Fruit fly (Drosophila melanogaster) whole organism, embryonic: ENCODE results near the gene Ilp6.

ENCODE experiments used
- Abd-B ChIP-seq: fragments of 200-800 bp; sonication (Bioruptor generic); optimal IDR thresholded peaks from 2 replicates; lab custom pipeline; 2018; ENCODE audit warnings: missing biosample characterization, mild to moderate bottlenecking, missing genetic modification characterization, moderate library complexity
- Blimp-1 ChIP-seq: fragments of 200-800 bp; sonication (Bioruptor generic); optimal IDR thresholded peaks from 3 replicates; lab custom pipeline; 2018; ENCODE audit warnings: missing biosample characterization, missing genetic modification characterization, mild to moderate bottlenecking, moderate library complexity, missing genetic modification reagents
- CG13123 ChIP-seq: fragments of 200-800 bp; sonication (Bioruptor generic); optimal IDR thresholded peaks from 2 replicates; lab custom pipeline; 2016; ENCODE audit warnings: missing biosample characterization, missing genetic modification characterization
- CG13287 ChIP-seq: fragments of 200-800 bp; sonication (Bioruptor generic); IDR thresholded peaks from 2 replicates; pipeline ENCODE4 v1.3.6; 2022; ENCODE audit warnings: missing biosample characterization, missing genetic modification characterization; ENCODE audit not compliant: partially characterized antibody
- CG13894 ChIP-seq: fragments of 200-800 bp; sonication (Bioruptor generic); optimal IDR thresholded peaks from 3 replicates; lab custom pipeline; 2018; ENCODE audit warnings: missing biosample characterization, mild to moderate bottlenecking, missing genetic modification characterization, moderate library complexity
- CG15479 ChIP-seq: fragments of 200-800 bp; sonication (Bioruptor generic); optimal IDR thresholded peaks from 3 replicates; lab custom pipeline; 2019; ENCODE audit warnings: missing biosample characterization, mild to moderate bottlenecking, missing genetic modification characterization, moderate library complexity
- CG1603 ChIP-seq: fragments of 200-800 bp; sonication (Bioruptor generic); optimal IDR thresholded peaks from 2 replicates; lab custom pipeline; 2019; ENCODE audit warnings: missing biosample characterization, mild to moderate bottlenecking, missing genetic modification characterization, moderate library complexity
- CG17612 ChIP-seq: fragments of 200-800 bp; sonication (Bioruptor generic); IDR thresholded peaks from 2 replicates; pipeline ENCODE4 v1.3.6; 2022; ENCODE audit warnings: missing biosample characterization, missing genetic modification characterization
- CG18599 ChIP-seq: fragments of 200-800 bp; sonication (Bioruptor generic); optimal IDR thresholded peaks from 3 replicates; lab custom pipeline; 2017; ENCODE audit warnings: missing biosample characterization, missing genetic modification characterization, mild to moderate bottlenecking, moderate library complexity, missing genetic modification reagents
- CG2199 ChIP-seq: fragments of 200-800 bp; sonication (Bioruptor generic); IDR thresholded peaks from 3 replicates; pipeline ENCODE4 v1.3.6; 2022; ENCODE audit warnings: missing biosample characterization, missing genetic modification characterization
- CG3163 ChIP-seq: fragments of 200-800 bp; sonication (Bioruptor generic); optimal IDR thresholded peaks from 3 replicates; lab custom pipeline; 2016; ENCODE audit warnings: missing biosample characterization, missing genetic modification characterization
- CG3281 ChIP-seq: fragments of 200-800 bp; sonication (Bioruptor generic); optimal IDR thresholded peaks from 3 replicates; lab custom pipeline; 2017; ENCODE audit warnings: missing biosample characterization, mild to moderate bottlenecking, missing genetic modification characterization
- CG4854 ChIP-seq: fragments of 200-800 bp; sonication (Bioruptor generic); optimal IDR thresholded peaks from 2 replicates; lab custom pipeline; 2016; ENCODE audit warnings: missing biosample characterization, missing genetic modification characterization, inconsistent platforms
- CG5180 ChIP-seq: fragments of 200-800 bp; sonication (Bioruptor generic); optimal IDR thresholded peaks from 3 replicates; lab custom pipeline; 2017; ENCODE audit warnings: missing biosample characterization, missing genetic modification characterization, mild to moderate bottlenecking, moderate library complexity, missing genetic modification reagents
- CG6254 ChIP-seq: fragments of 200-800 bp; sonication (Bioruptor generic); optimal IDR thresholded peaks from 3 replicates; lab custom pipeline; 2017; ENCODE audit warnings: mild to moderate bottlenecking, missing biosample characterization, missing genetic modification reagents, missing genetic modification characterization
- CG7271 ChIP-seq: fragments of 200-800 bp; sonication (Bioruptor generic); optimal IDR thresholded peaks from 2 replicates; lab custom pipeline; 2018; ENCODE audit warnings: missing biosample characterization, mild to moderate bottlenecking, missing genetic modification characterization, moderate library complexity
- CG9437 ChIP-seq: fragments of 200-800 bp; sonication (Bioruptor generic); optimal IDR thresholded peaks from 2 replicates; lab custom pipeline; 2018; ENCODE audit warnings: missing biosample characterization, mild to moderate bottlenecking, missing genetic modification characterization
- CG9609 ChIP-seq: fragments of 200-800 bp; sonication (Bioruptor generic); optimal IDR thresholded peaks from 3 replicates; lab custom pipeline; 2016; ENCODE audit warnings: missing biosample characterization, missing genetic modification characterization
- Deaf1 ChIP-seq: fragments of 200-800 bp; optimal IDR thresholded peaks from 3 replicates; lab custom pipeline; 2019; ENCODE audit warnings: missing biosample characterization, mild to moderate bottlenecking, missing genetic modification characterization, moderate library complexity
- HLHmδ ChIP-seq: fragments of 200-800 bp; sonication (Bioruptor generic); optimal IDR thresholded peaks from 2 replicates; lab custom pipeline; 2018; ENCODE audit warnings: missing biosample characterization, mild to moderate bottlenecking, missing genetic modification characterization, moderate library complexity
- MBD-R2 ChIP-seq: fragments of 200-800 bp; sonication (Bioruptor generic); IDR thresholded peaks from 2 replicates; pipeline ENCODE4 v1.3.6; 2022; ENCODE audit warnings: missing biosample characterization, missing genetic modification characterization
- Mad ChIP-seq: fragments of 200-800 bp; sonication (Bioruptor generic); optimal IDR thresholded peaks from 2 replicates; lab custom pipeline; 2016; ENCODE audit warnings: missing biosample characterization, missing genetic modification characterization
- Med ChIP-seq: fragments of 200-800 bp; sonication (Bioruptor generic); peaks from one replicate; lab custom pipeline; 2016; ENCODE audit warnings: missing biosample characterization, missing genetic modification characterization, mild to moderate bottlenecking, inconsistent platforms, moderate library complexity
- NC2α ChIP-seq: fragments of 200-800 bp; sonication (Bioruptor generic); optimal IDR thresholded peaks from 2 replicates; lab custom pipeline; 2016; ENCODE audit warnings: missing biosample characterization, missing genetic modification characterization
- Nf-YA ChIP-seq: fragments of 200-800 bp; sonication (Bioruptor generic); IDR thresholded peaks from 2 replicates; pipeline ENCODE4 v1.3.6; 2022; ENCODE audit warnings: missing biosample characterization, missing genetic modification characterization
- Six4 ChIP-seq: fragments of 200-800 bp; sonication (Bioruptor generic); optimal IDR thresholded peaks from 2 replicates; lab custom pipeline; 2016; ENCODE audit warnings: missing biosample characterization, missing genetic modification characterization
- Sox100B ChIP-seq: fragments of 200-800 bp; sonication (Bioruptor generic); optimal IDR thresholded peaks from 3 replicates; lab custom pipeline; 2018; ENCODE audit warnings: missing biosample characterization, mild to moderate bottlenecking, missing genetic modification characterization
- YL-1 ChIP-seq: fragments of 200-800 bp; sonication (Bioruptor generic); optimal IDR thresholded peaks from 3 replicates; lab custom pipeline; 2017; ENCODE audit warnings: missing biosample characterization, mild to moderate bottlenecking, missing genetic modification characterization
- ac ChIP-seq: fragments of 200-800 bp; sonication (Bioruptor generic); optimal IDR thresholded peaks from 3 replicates; lab custom pipeline; 2017; ENCODE audit warnings: missing biosample characterization, mild to moderate bottlenecking, missing genetic modification characterization
- ato ChIP-seq: fragments of 200-800 bp; sonication (Bioruptor generic); IDR thresholded peaks from 2 replicates; pipeline ENCODE4 v1.3.6; 2022; ENCODE audit warnings: missing biosample characterization, missing genetic modification characterization; ENCODE audit not compliant: partially characterized antibody
- bbx ChIP-seq: fragments of 200-800 bp; sonication (Bioruptor generic); IDR thresholded peaks from 2 replicates; pipeline ENCODE4 v1.3.6; 2022; ENCODE audit warnings: missing biosample characterization, missing genetic modification characterization; ENCODE audit not compliant: partially characterized antibody
- bcd ChIP-seq: fragments of 200-800 bp; sonication (Bioruptor generic); optimal IDR thresholded peaks from 2 replicates; lab custom pipeline; 2017; ENCODE audit warnings: missing biosample characterization, mild to moderate bottlenecking, missing genetic modification characterization
- chm ChIP-seq: fragments of 200-800 bp; sonication (Bioruptor generic); IDR thresholded peaks from 2 replicates; pipeline ENCODE4 v1.3.6; 2022; ENCODE audit warnings: missing biosample characterization, missing genetic modification characterization
- chn ChIP-seq: fragments of 200-800 bp; sonication (Bioruptor generic); optimal IDR thresholded peaks from 2 replicates; lab custom pipeline; 2016; ENCODE audit warnings: missing biosample characterization, missing genetic modification characterization
- da ChIP-seq: fragments of 200-800 bp; sonication (Bioruptor generic); optimal IDR thresholded peaks from 2 replicates; lab custom pipeline; 2016; ENCODE audit warnings: missing biosample characterization, missing genetic modification characterization
- danr ChIP-seq: fragments of 200-800 bp; sonication (Bioruptor generic); IDR thresholded peaks from 2 replicates; pipeline ENCODE4 v1.3.6; 2022; ENCODE audit warnings: missing biosample characterization, missing genetic modification characterization
- dati ChIP-seq: fragments of 200-800 bp; sonication (Bioruptor generic); IDR thresholded peaks from 2 replicates; pipeline ENCODE4 v1.3.6; 2022; ENCODE audit warnings: missing biosample characterization, missing genetic modification characterization
- ems ChIP-seq: fragments of 200-800 bp; sonication (Bioruptor generic); optimal IDR thresholded peaks from 3 replicates; lab custom pipeline; 2016; ENCODE audit warnings: missing biosample characterization, missing genetic modification characterization
- fu2 ChIP-seq: fragments of 200-800 bp; sonication (Bioruptor generic); optimal IDR thresholded peaks from 2 replicates; lab custom pipeline; 2016; ENCODE audit warnings: missing biosample characterization, missing genetic modification characterization
- gt ChIP-seq: fragments of 200-800 bp; sonication (Bioruptor generic); IDR thresholded peaks from 2 replicates; pipeline ENCODE4 v1.3.6; 2022; ENCODE audit warnings: missing biosample characterization, missing genetic modification characterization
- jing ChIP-seq: fragments of 200-800 bp; sonication (Bioruptor generic); optimal IDR thresholded peaks from 2 replicates; lab custom pipeline; 2018; ENCODE audit warnings: missing biosample characterization, mild to moderate bottlenecking, missing genetic modification characterization
- lmd ChIP-seq: fragments of 200-800 bp; sonication (Bioruptor generic); IDR thresholded peaks from 2 replicates; pipeline ENCODE4 v1.3.6; 2022; ENCODE audit warnings: missing biosample characterization, missing genetic modification characterization
- mld ChIP-seq: fragments of 200-800 bp; sonication (Bioruptor generic); IDR thresholded peaks from 3 replicates; pipeline ENCODE4 v1.3.6; 2022; ENCODE audit warnings: missing biosample characterization, missing genetic modification characterization; ENCODE audit not compliant: partially characterized antibody
- oc ChIP-seq: fragments of 200-800 bp; sonication (Bioruptor generic); optimal IDR thresholded peaks from 2 replicates; lab custom pipeline; 2018; ENCODE audit warnings: missing biosample characterization, mild to moderate bottlenecking, missing genetic modification characterization, moderate library complexity
- phol ChIP-seq: fragments of 200-800 bp; sonication (Bioruptor generic); optimal IDR thresholded peaks from 3 replicates; lab custom pipeline; 2018; ENCODE audit warnings: missing biosample characterization, mild to moderate bottlenecking, missing genetic modification characterization, moderate library complexity
- pros ChIP-seq: fragments of 200-800 bp; sonication (Bioruptor generic); optimal IDR thresholded peaks from 3 replicates; lab custom pipeline; 2019; ENCODE audit warnings: missing biosample characterization, mild to moderate bottlenecking, missing genetic modification characterization, moderate library complexity
- pum ChIP-seq: fragments of 200-800 bp; sonication (Bioruptor generic); optimal IDR thresholded peaks from 2 replicates; lab custom pipeline; 2016; ENCODE audit warnings: missing biosample characterization, missing genetic modification characterization
- sens ChIP-seq: fragments of 200-800 bp; sonication (Bioruptor generic); peaks from one replicate; lab custom pipeline; 2016; ENCODE audit warnings: missing biosample characterization, missing genetic modification characterization
- yki ChIP-seq: fragments of >200 bp; optimal IDR thresholded peaks from 3 replicates; lab custom pipeline; 2018
- zfh1 ChIP-seq: fragments of 200-800 bp; sonication (Bioruptor generic); IDR thresholded peaks from 3 replicates; pipeline ENCODE4 v1.3.6; 2022; ENCODE audit warnings: missing biosample characterization, missing genetic modification characterization

The Ilp6 gene

dm6 chrX:2321900-2322555 lies 12.4 kb downstream of the Ilp6 start (continued):
- TF ChIP-seq zfh1 (GFP tag; lab: Robert Waterston, UW) (peak; percentile 64; the same call in 2 of the 3 replicates), Deaf1 (tag; lab: Kevin White, UChicago) (no peak), CG9609 (GFP tag; lab: Kevin White, UChicago) (peak; percentile 60), CG17612 (GFP tag; lab: Robert Waterston, UW) (no peak), CG15479 (GFP tag; lab: Kevin White, UChicago) (no peak), pum (GFP tag; lab: Kevin White, UChicago) (no peak), CG1603 (peak; percentile 68), sens (peak; percentile 84), phol (tag; lab: Kevin White, UChicago) (peak; percentile 23), lmd (GFP tag; lab: Robert Waterston, UW) (peak; percentile 67), CG3281 (no peak), chm (GFP tag; lab: Robert Waterston, UW) (peak; percentile 64; the same call in 1 of the 2 replicates), CG9437 (no peak), gt (GFP tag; lab: Robert Waterston, UW) (no peak), CG6254 (GFP tag; lab: Kevin White, UChicago) (no peak), fu2 (GFP tag; lab: Kevin White, UChicago) (peak; percentile 9), Mad (GFP tag; lab: Kevin White, UChicago) (no peak), Six4 (GFP tag; lab: Kevin White, UChicago) (no peak), Blimp-1 (GFP tag; lab: Kevin White, UChicago) (no peak), MBD-R2 (peak; percentile 27; the same call in 1 of the 2 replicates), CG13123 (GFP tag; lab: Kevin White, UChicago) (no peak), mld (GFP tag; lab: Robert Waterston, UW) (no peak), CG13287 (GFP tag; lab: Robert Waterston, UW) (no peak), CG3163 (GFP tag; lab: Kevin White, UChicago) (peak; percentile 20), CG7271 (tag; lab: Kevin White, UChicago) (no peak), CG4854 (GFP tag; lab: Kevin White, UChicago) (no peak), bcd (GFP tag; lab: Kevin White, UChicago) (peak; percentile 6), CG18599 (GFP tag; lab: Kevin White, UChicago) (peak; percentile 73), HLHmδ (GFP tag; lab: Kevin White, UChicago) (no peak), Nf-YA (GFP tag; lab: Robert Waterston, UW) (no peak), pros (GFP tag; lab: Kevin White, UChicago) (no peak), chn (GFP tag; lab: Kevin White, UChicago) (peak; percentile 57), YL-1 (GFP tag; lab: Kevin White, UChicago) (no peak), bbx (GFP tag; lab: Robert Waterston, UW) (no peak), yki (no peak), da (no peak), CG2199 (GFP tag; lab: Robert Waterston, UW) (no peak), Abd-B (peak; percentile 38), NC2α (GFP tag; lab: Kevin White, UChicago) (peak; percentile 13), Med (peak; percentile 92), dati (GFP tag; lab: Robert Waterston, UW) (no peak), CG13894 (no peak), oc (tag; lab: Kevin White, UChicago) (no peak), ems (no peak), danr (no peak), ato (GFP tag; lab: Robert Waterston, UW) (no peak), CG5180 (no peak), jing (GFP tag; lab: Kevin White, UChicago) (peak; percentile 0), Sox100B (GFP tag; lab: Kevin White, UChicago) (no peak), ac (peak; percentile 15)
